Worm (Caenorhabditis elegans) whole organism, L3 larva: ENCODE measurements around the gene nhr-76.

ENCODE experiments used
- R02D3.7 ChIP-seq: fragments of 150-350 bp; optimal IDR thresholded peaks from 2 replicates; lab custom pipeline; 2014; ENCODE audit warnings: missing biosample characterization, missing genetic modification characterization
- aly-2 ChIP-seq: fragments of 150-350 bp; optimal IDR thresholded peaks from 2 replicates; lab custom pipeline; 2014; ENCODE audit warnings: missing biosample characterization, missing genetic modification characterization
- ama-1 ChIP-seq: fragments of 150-350 bp; optimal IDR thresholded peaks from 2 replicates; lab custom pipeline; 2018
- ceh-16 ChIP-seq: sonication (generic microtip); optimal IDR thresholded peaks from 2 replicates; lab custom pipeline; 2017; ENCODE audit warnings: missing biosample characterization, missing genetic modification characterization
- ceh-9 ChIP-seq: sonication (generic microtip); optimal IDR thresholded peaks from 2 replicates; lab custom pipeline; 2018; ENCODE audit warnings: missing biosample characterization, missing genetic modification characterization
- egl-27 ChIP-seq: sonication (generic microtip); optimal IDR thresholded peaks from 4 replicates; lab custom pipeline; 2017; ENCODE audit warnings: missing biosample characterization, missing genetic modification reagents, missing genetic modification characterization
- egl-5 ChIP-seq: fragments of 150-350 bp; optimal IDR thresholded peaks from 2 replicates; lab custom pipeline; 2017; ENCODE audit warnings: missing biosample characterization, missing genetic modification reagents, missing genetic modification characterization, inconsistent platforms
- elt-1 ChIP-seq: fragments of 150-350 bp; optimal IDR thresholded peaks from 2 replicates; lab custom pipeline; 2014; ENCODE audit warnings: missing biosample characterization, missing genetic modification characterization
- elt-2 ChIP-seq: sonication (generic microtip); optimal IDR thresholded peaks from 2 replicates; lab custom pipeline; 2016; ENCODE audit warnings: missing genetic modification reagents, mild to moderate bottlenecking, missing genetic modification characterization, missing compliant biosample characterization
- elt-3 ChIP-seq, 3 experiments: fragments of 150-350 bp in 1 of 3; sonication (generic microtip) in 2 of 3; optimal IDR thresholded peaks; 2 replicates in 2 of 3; 4 replicates in 1 of 3; lab custom pipeline; 2014 to 2017; ENCODE audit warnings: missing biosample characterization in 3 of 3, missing genetic modification characterization in 3 of 3
- eor-1 ChIP-seq, 2 experiments: fragments of 150-350 bp; optimal IDR thresholded peaks; 2 replicates each; lab custom pipeline; 2014 to 2018; ENCODE audit warnings: missing biosample characterization in 2 of 2, missing genetic modification characterization in 2 of 2
- fkh-10 ChIP-seq: sonication (generic microtip); optimal IDR thresholded peaks from 2 replicates; lab custom pipeline; 2017; ENCODE audit warnings: missing biosample characterization, missing genetic modification reagents, missing genetic modification characterization
- fkh-2 ChIP-seq: fragments of 150-350 bp; optimal IDR thresholded peaks from 2 replicates; lab custom pipeline; 2014; ENCODE audit warnings: missing biosample characterization, missing genetic modification reagents, missing genetic modification characterization
- hmg-11 ChIP-seq: sonication (generic microtip); optimal IDR thresholded peaks from 2 replicates; lab custom pipeline; 2016; ENCODE audit warnings: missing genetic modification characterization, missing compliant biosample characterization
- jun-1 ChIP-seq: fragments of 150-350 bp; optimal IDR thresholded peaks from 2 replicates; lab custom pipeline; 2014; ENCODE audit warnings: missing biosample characterization, missing genetic modification reagents, missing genetic modification characterization
- lin-15B ChIP-seq: fragments of 150-350 bp; optimal IDR thresholded peaks from 2 replicates; lab custom pipeline; 2014; ENCODE audit warnings: missing biosample characterization, missing genetic modification characterization
- lin-39 ChIP-seq: fragments of 150-350 bp; optimal IDR thresholded peaks from 2 replicates; lab custom pipeline; 2018; ENCODE audit warnings: missing biosample characterization, missing genetic modification reagents, missing genetic modification characterization
- lsy-12 ChIP-seq: sonication (generic microtip); optimal IDR thresholded peaks from 2 replicates; lab custom pipeline; 2016; ENCODE audit warnings: mild to moderate bottlenecking, missing genetic modification characterization, missing compliant biosample characterization
- mdl-1 ChIP-seq: fragments of 150-350 bp; optimal IDR thresholded peaks from 2 replicates; lab custom pipeline; 2014; ENCODE audit warnings: missing biosample characterization, missing genetic modification characterization
- mml-1 ChIP-seq: fragments of 150-350 bp; sonication (generic microtip); optimal IDR thresholded peaks from 3 replicates; lab custom pipeline; 2014; ENCODE audit warnings: missing biosample characterization, missing genetic modification characterization
- nfya-1 ChIP-seq: sonication (generic microtip); optimal IDR thresholded peaks from 2 replicates; lab custom pipeline; 2017; ENCODE audit warnings: missing genetic modification characterization, mild to moderate bottlenecking, missing compliant biosample characterization, antibody characterized with exemption, moderate library complexity; ENCODE audit not compliant: insufficient read depth
- nhr-23 ChIP-seq: fragments of 150-350 bp; optimal IDR thresholded peaks from 2 replicates; lab custom pipeline; 2014; ENCODE audit warnings: missing biosample characterization, missing genetic modification reagents, missing genetic modification characterization
- nhr-237 ChIP-seq: fragments of 150-350 bp; optimal IDR thresholded peaks from 2 replicates; lab custom pipeline; 2014; ENCODE audit warnings: missing biosample characterization, missing genetic modification characterization
- nhr-25 ChIP-seq: sonication (generic microtip); optimal IDR thresholded peaks from 2 replicates; lab custom pipeline; 2017; ENCODE audit warnings: missing biosample characterization, missing genetic modification characterization
- nhr-28 ChIP-seq: fragments of 150-350 bp; optimal IDR thresholded peaks from 2 replicates; lab custom pipeline; 2014; ENCODE audit warnings: missing biosample characterization, missing genetic modification characterization
- nhr-67 ChIP-seq: fragments of 150-350 bp; optimal IDR thresholded peaks from 2 replicates; lab custom pipeline; 2014; ENCODE audit warnings: missing biosample characterization, missing genetic modification characterization
- nhr-76 ChIP-seq: fragments of 150-350 bp; sonication (generic microtip); optimal IDR thresholded peaks from 5 replicates; lab custom pipeline; 2014; ENCODE audit warnings: missing biosample characterization, missing genetic modification characterization
- pha-4 ChIP-seq: fragments of 150-350 bp; optimal IDR thresholded peaks from 2 replicates; lab custom pipeline; 2014; ENCODE audit warnings: missing biosample characterization, missing genetic modification reagents, missing genetic modification characterization
- pqm-1 ChIP-seq: fragments of 150-350 bp; optimal IDR thresholded peaks from 2 replicates; lab custom pipeline; 2017; ENCODE audit warnings: missing biosample characterization, missing genetic modification characterization, inconsistent platforms
- sea-2 ChIP-seq: fragments of 150-350 bp; sonication (generic microtip); optimal IDR thresholded peaks from 4 replicates; lab custom pipeline; 2014; ENCODE audit warnings: missing biosample characterization, missing genetic modification reagents, missing genetic modification characterization
- skn-1 ChIP-seq: fragments of 150-350 bp; optimal IDR thresholded peaks from 2 replicates; lab custom pipeline; 2014; ENCODE audit warnings: missing biosample characterization, missing genetic modification characterization
- snpc-4 ChIP-seq: fragments of 150-350 bp; optimal IDR thresholded peaks from 2 replicates; lab custom pipeline; 2014; ENCODE audit warnings: missing biosample characterization, missing genetic modification characterization
- tbx-2 ChIP-seq: sonication (generic microtip); optimal IDR thresholded peaks from 2 replicates; lab custom pipeline; 2016; ENCODE audit warnings: mild to moderate bottlenecking, missing genetic modification characterization, missing compliant biosample characterization
- unc-39 ChIP-seq: sonication (generic microtip); optimal IDR thresholded peaks from 4 replicates; lab custom pipeline; 2017; ENCODE audit warnings: missing biosample characterization, missing genetic modification characterization
- unc-62 ChIP-seq: fragments of 150-350 bp; sonication (generic microtip); optimal IDR thresholded peaks from 4 replicates; lab custom pipeline; 2014; ENCODE audit warnings: missing biosample characterization, missing genetic modification reagents, missing genetic modification characterization
- zag-1 ChIP-seq: fragments of 150-350 bp; optimal IDR thresholded peaks from 2 replicates; lab custom pipeline; 2014; ENCODE audit warnings: missing biosample characterization, missing genetic modification characterization
- ztf-11 ChIP-seq: fragments of 150-350 bp; optimal IDR thresholded peaks from 2 replicates; lab custom pipeline; 2014; ENCODE audit warnings: missing biosample characterization, missing genetic modification characterization

The nhr-76 gene

DNA sequence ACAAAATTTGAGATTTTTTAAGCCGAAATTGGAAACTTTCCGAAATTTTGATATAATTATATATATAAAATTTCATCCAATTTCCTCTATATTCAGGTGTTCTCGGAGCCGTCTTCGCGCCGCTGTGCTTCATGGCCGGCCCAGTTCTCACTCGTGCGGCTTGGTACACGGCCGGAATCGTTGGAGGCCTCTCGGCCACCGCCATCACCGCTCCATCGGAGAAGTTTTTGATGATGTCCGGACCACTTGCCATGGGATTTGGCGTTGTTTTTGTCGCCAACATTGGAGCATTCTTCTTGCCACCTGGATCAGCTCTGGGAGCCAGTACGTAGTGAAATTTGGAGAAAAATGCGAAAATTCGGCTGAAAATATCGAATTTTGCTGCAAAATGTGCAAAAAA, 29.7 kb downstream of the nhr-76 start:
- TF ChIP-seq fkh-2 (no peak), snpc-4 (tag; lab: Kevin White, UChicago) (no peak), aly-2 (no peak), skn-1 (tag; lab: Kevin White, UChicago) (no peak), elt-3 (tag; optimal IDR thresholded peaks at IDR 0.05; lab: Kevin White, UChicago) (no peak), nhr-237 (tag; lab: Kevin White, UChicago) (no peak), pha-4 (tag; lab: Kevin White, UChicago) (no peak), ceh-16 (tag; lab: Kevin White, UChicago) (no peak), fkh-10 (GFP tag; lab: Kevin White, UChicago) (no peak), nhr-67 (tag; lab: Kevin White, UChicago) (no peak), ama-1 (lab: Kevin White, UChicago) (no peak), mml-1 (tag; lab: Kevin White, UChicago) (no peak)
- TF ChIP-seq, all 47 proteins: peak for 0

DNA sequence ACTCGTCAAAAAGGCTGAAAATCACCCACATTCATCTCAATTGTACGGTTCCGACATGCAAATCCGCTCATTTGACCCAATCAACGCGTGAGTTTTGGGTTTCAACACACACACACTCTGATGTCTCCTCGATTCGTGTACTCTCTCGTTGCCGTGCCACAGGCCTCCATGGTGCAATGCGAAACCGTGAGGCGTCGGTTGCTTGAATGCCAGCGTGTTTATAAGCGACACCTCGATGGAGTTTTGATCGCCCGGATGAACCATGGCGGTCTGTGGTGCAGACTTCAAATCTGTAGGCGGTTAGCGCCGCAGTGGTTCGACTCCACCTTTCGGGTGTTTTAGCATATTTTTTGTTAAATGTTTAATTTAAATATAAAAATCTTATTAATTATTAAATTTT, 30.6 kb downstream of the nhr-76 start:
- TF ChIP-seq eor-1 (tag; optimal IDR thresholded peaks at IDR 0.05; lab: Kevin White, UChicago) (no peak), fkh-10 (GFP tag; lab: Kevin White, UChicago) (no peak), nhr-76 (tag; lab: Kevin White, UChicago) (no peak), jun-1 (tag; lab: Kevin White, UChicago) (no peak), lin-39 (tag; lab: Kevin White, UChicago) (peak; percentile 65), lsy-12 (tag; lab: Kevin White, UChicago) (peak; percentile 13), skn-1 (tag; lab: Kevin White, UChicago) (peak; percentile 40), ztf-11 (tag; lab: Kevin White, UChicago) (no peak), ama-1 (lab: Kevin White, UChicago) (peak; percentile 76), nfya-1 (tag; lab: Kevin White, UChicago) (peak; percentile 58), snpc-4 (tag; lab: Kevin White, UChicago) (peak; percentile 98), unc-39 (tag; lab: Kevin White, UChicago) (no peak), lin-15B (tag; lab: Kevin White, UChicago) (peak; percentile 45), R02D3.7 (tag; lab: Kevin White, UChicago) (peak; percentile 40), pha-4 (tag; lab: Kevin White, UChicago) (peak; percentile 13), fkh-2 (no peak), elt-2 (tag; lab: Kevin White, UChicago) (peak; percentile 22), pqm-1 (no peak), nhr-23 (peak; percentile 5)

DNA sequence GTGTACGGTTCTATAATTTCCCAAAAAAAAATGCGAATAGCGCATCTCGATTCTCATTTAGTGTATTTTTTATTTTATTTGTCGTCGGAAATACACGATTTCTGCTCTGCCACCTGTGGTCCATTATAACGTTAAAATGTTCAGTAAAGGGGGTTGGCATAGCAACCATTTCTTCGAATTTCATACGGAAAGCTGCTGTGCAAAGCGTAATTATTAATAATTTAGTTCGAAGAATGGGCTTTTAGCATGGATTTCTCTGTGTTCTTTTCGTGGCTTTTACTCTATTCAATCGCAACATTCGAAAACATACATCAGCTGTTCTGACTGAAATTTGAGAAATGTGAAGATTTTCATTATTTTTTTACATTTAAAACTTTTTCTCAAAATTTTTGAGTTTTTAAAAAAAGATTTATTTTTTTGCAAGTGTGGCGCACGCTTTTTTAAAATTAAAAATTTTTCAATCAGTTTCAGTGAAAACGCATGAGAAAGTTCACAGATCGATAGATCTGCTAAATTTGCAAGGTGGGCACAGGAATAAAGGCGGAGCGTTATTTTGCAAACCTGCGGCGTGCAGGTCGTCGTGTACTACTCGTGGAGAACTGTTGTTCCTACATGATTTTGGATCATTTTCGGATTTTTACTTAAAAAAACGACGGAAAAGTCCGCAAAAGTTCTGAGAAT, 31.3 kb downstream of the nhr-76 start:
- TF ChIP-seq nhr-23 (no peak), pha-4 (tag; lab: Kevin White, UChicago) (peak; percentile 28), elt-2 (tag; lab: Kevin White, UChicago) (peak; percentile 6)

ce11 chrIV:659585-659984, 32.2 kb downstream of the nhr-76 start:
- TF ChIP-seq R02D3.7 (tag; lab: Kevin White, UChicago) (no peak), lin-15B (tag; lab: Kevin White, UChicago) (no peak), ceh-9 (tag; lab: Kevin White, UChicago) (no peak), nhr-67 (tag; lab: Kevin White, UChicago) (no peak), nhr-237 (tag; lab: Kevin White, UChicago) (no peak), lin-39 (tag; lab: Kevin White, UChicago) (no peak), sea-2 (no peak), elt-1 (tag; lab: Kevin White, UChicago) (no peak), egl-5 (tag; lab: Kevin White, UChicago) (no peak), nhr-28 (no peak), elt-2 (tag; lab: Kevin White, UChicago) (no peak), hmg-11 (peak; percentile 64), nfya-1 (tag; lab: Kevin White, UChicago) (peak; percentile 5)

- TF ChIP-seq lin-39 (tag; lab: Kevin White, UChicago) (no peak), nhr-23 (no peak), nhr-25 (no peak), ztf-11 (tag; lab: Kevin White, UChicago) (no peak), ceh-16 (tag; lab: Kevin White, UChicago) (no peak), unc-62 (GFP tag; lab: Kevin White, UChicago) (no peak), elt-1 (tag; lab: Kevin White, UChicago) (no peak), nhr-76 (tag; lab: Kevin White, UChicago) (no peak), elt-3 (tag; optimal IDR thresholded peaks at IDR 0.05; lab: Kevin White, UChicago) (no peak), mml-1 (tag; lab: Kevin White, UChicago) (no peak), unc-39 (tag; lab: Kevin White, UChicago) (no peak), zag-1 (tag; lab: Kevin White, UChicago) (no peak), fkh-2 (no peak), egl-27 (tag; lab: Kevin White, UChicago) (no peak), mdl-1 (no peak), tbx-2 (tag; lab: Kevin White, UChicago) (no peak), eor-1 (tag; optimal IDR thresholded peaks at IDR 0.05; lab: Kevin White, UChicago) (no peak)
- TF ChIP-seq, all 47 proteins: peak for 0
Observed at ce11 chrIV:661623-662022, 34.3 kb downstream of the nhr-76 start.
